Fruit fly (Drosophila melanogaster): Measurements from ENCODE around the gene CG31823.

DNA sequence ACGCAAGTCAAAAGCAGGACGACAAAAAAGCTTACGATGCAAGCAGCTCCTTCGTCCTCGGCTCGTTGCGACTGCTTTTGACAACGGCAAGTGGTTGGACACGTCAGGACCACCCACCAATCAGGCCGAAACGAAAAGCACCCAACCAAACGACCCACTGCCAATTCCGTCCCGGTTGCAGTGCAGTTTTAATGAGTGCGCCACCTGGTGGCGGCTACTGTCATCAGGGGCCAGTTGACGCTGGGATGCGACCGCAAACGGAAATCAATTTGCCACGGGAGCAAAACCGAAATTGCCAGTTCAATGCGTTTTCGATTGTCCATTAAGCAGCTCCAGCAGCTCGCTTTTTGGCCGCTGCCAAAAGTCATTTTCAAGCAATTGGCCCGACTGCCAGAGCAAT lies 3.4 kb upstream of the CG31823 start:
- TF ChIP-seq CG9948 (tag; optimal IDR thresholded peaks at IDR 0.05) (no peak), CG4496 (GFP tag; IDR thresholded peaks at IDR 0.05) (no peak), EcR (GFP tag; optimal IDR thresholded peaks at IDR 0.05) (no peak), CG13204 (GFP tag; optimal IDR thresholded peaks at IDR 0.05) (no peak), CG17806 (tag; optimal IDR thresholded peaks at IDR 0.05) (no peak), CG12605 (GFP tag; IDR thresholded peaks at IDR 0.05) (no peak), CG10348 (GFP tag; IDR thresholded peaks at IDR 0.05) (no peak), CG14655 (GFP tag; optimal IDR thresholded peaks at IDR 0.05) (no peak), Pif1B (GFP tag; optimal IDR thresholded peaks at IDR 0.05) (no peak), CG8301 (tag; optimal IDR thresholded peaks at IDR 0.05) (no peak), Snoo (tag; optimal IDR thresholded peaks at IDR 0.05) (no peak), rn (GFP tag; IDR thresholded peaks at IDR 0.05) (no peak), CG34367 (tag; optimal IDR thresholded peaks at IDR 0.05) (no peak), fd96Ca (GFP tag; IDR thresholded peaks at IDR 0.05) (no peak)

All from whole organism, pupa.